Worm (Caenorhabditis elegans): ENCODE results near the gene cnc-4.

cnc-4 gene

DNA sequence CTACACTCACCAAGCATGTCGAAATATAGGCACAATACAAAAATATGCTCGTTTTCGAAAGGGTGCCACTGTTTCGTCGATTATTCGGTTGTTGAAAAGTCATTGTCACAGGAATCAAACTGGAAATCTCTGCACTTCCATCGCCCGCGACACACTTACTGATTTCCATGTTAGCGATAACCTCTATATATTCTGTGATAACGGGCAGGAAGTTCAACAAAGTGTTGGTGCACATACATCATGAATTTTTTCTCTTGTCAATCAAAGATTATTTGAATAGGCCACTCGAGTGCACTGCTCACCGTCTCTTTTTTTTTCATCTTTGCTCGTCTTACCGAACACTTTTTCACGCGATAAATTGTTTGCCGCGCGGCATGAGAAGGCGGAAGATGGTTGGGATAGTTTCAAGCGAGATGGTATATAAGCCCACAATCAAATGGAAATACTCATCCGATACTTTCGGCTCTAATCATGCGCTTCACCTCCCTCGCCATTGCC lies 17.6 kb downstream of the cnc-4 start, which contains the start of the genes fpn-1.2 and pqn-54:
Gene fpn-1.2 (minus strand): TSS at position 157 of the 498 bp plus-strand sequence.
Gene pqn-54 (plus strand): TSS at position 448 of the 498 bp plus-strand sequence.
- no peak for TF ChIP-seq T23F11.4 (GFP tag; optimal IDR thresholded peaks at IDR 0.05)
- TF ChIP-seq hlh-15 (tag; optimal IDR thresholded peaks at IDR 0.05) = no peak
- TF ChIP-seq fkh-6 (tag; optimal IDR thresholded peaks at IDR 0.05) = no peak
- no peak for TF ChIP-seq odd-2 (tag; optimal IDR thresholded peaks at IDR 0.05)
- peak; percentile 27 for TF ChIP-seq elt-2 (tag; optimal IDR thresholded peaks at IDR 0.05)
- TF ChIP-seq ceh-34 (tag; optimal IDR thresholded peaks at IDR 0.05) = no peak

DNA sequence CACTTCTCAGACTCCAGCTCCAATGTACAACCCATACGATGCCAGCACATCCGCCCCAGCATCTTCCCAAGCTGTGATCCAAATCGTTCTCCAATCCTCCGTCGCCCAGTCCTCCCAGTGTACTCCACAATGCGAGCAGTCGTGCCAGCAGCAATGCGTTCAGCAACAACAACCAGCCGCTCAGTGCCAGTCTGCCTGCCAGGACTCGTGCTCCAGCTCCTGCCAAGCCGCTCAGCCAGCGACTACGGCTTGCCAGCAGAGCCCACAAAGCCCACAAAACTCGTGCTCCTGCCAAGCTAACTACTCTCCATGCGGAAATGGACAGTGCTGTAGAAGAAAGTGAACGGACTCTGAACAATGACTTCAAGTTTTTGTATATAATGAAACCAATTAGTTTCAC lies 18.9 kb downstream of the cnc-4 start:
- TF ChIP-seq elt-4 (tag; optimal IDR thresholded peaks at IDR 0.05) = peak; percentile 48
- TF ChIP-seq ceh-31 (tag; optimal IDR thresholded peaks at IDR 0.05) = no peak

ce11 chrV:1466949-1467348 lies 20.0 kb downstream of the cnc-4 start:
- TF ChIP-seq ceh-14 (tag; optimal IDR thresholded peaks at IDR 0.05) (no peak), ceh-48 (tag; optimal IDR thresholded peaks at IDR 0.05) (peak; percentile 66), nhr-232 (tag; optimal IDR thresholded peaks at IDR 0.05) (no peak), ztf-16 (tag; optimal IDR thresholded peaks at IDR 0.05) (no peak), unc-55 (GFP tag; optimal IDR thresholded peaks at IDR 0.05) (peak; percentile 17), hlh-30 (tag; optimal IDR thresholded peaks at IDR 0.05; ENCODE audit: insufficient read depth) (peak; percentile 90)

DNA sequence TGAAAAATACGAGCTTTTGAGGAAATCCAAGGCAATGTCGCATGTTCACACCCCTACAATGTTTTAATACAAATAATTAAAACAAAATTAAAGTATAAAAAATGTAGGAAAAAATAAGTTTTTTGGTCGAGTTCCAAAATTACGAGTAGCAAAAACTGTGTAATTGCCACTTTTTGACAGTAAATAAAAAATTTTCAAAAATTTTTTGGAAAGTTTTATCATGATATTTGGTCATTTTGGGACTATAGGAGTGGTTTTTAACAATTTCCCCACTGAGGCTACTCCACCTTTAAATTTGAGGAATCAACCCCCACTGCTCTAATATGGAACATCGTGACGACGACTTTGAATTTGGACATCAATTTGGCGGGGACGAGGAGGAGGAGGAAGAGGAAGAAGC lies 20.4 kb downstream of the cnc-4 start, which contains the start of gene gid-8:
Gene gid-8 (plus strand): TSS at position 301 of the 400 bp plus-strand sequence.
- TF ChIP-seq odd-2 (tag; optimal IDR thresholded peaks at IDR 0.05) (no peak), Y22D7AL.16 (tag; optimal IDR thresholded peaks at IDR 0.05) (no peak), ceh-22 (tag; optimal IDR thresholded peaks at IDR 0.05) (no peak), elt-4 (tag; optimal IDR thresholded peaks at IDR 0.05) (no peak), ceh-14 (tag; optimal IDR thresholded peaks at IDR 0.05) (no peak), ceh-45 (GFP tag; IDR thresholded peaks at IDR 0.05) (no peak)

DNA sequence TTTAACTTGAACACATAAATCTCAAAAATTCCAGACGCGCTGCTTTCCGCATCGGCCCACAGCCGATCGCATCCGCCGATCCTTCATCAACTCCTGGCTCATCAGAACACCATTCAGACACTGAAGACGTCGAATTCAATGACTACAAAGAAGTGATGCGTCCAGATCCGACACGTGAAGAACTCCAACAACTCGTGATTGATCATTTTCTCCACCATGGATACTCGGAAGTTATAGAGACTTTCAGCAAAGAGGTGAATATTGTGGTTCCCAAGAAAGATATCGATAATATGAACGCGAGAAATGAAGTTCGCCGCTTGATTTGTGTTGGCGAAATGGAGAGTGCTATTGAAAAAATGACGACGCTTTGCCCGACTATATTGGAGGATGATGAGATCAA lies 21.9 kb downstream of the cnc-4 start:
- TF ChIP-seq ceh-24 (tag; optimal IDR thresholded peaks at IDR 0.05) = no peak
- no peak for TF ChIP-seq nhr-232 (tag; optimal IDR thresholded peaks at IDR 0.05)
- TF ChIP-seq pqm-1 (tag; optimal IDR thresholded peaks at IDR 0.05) = no peak

DNA sequence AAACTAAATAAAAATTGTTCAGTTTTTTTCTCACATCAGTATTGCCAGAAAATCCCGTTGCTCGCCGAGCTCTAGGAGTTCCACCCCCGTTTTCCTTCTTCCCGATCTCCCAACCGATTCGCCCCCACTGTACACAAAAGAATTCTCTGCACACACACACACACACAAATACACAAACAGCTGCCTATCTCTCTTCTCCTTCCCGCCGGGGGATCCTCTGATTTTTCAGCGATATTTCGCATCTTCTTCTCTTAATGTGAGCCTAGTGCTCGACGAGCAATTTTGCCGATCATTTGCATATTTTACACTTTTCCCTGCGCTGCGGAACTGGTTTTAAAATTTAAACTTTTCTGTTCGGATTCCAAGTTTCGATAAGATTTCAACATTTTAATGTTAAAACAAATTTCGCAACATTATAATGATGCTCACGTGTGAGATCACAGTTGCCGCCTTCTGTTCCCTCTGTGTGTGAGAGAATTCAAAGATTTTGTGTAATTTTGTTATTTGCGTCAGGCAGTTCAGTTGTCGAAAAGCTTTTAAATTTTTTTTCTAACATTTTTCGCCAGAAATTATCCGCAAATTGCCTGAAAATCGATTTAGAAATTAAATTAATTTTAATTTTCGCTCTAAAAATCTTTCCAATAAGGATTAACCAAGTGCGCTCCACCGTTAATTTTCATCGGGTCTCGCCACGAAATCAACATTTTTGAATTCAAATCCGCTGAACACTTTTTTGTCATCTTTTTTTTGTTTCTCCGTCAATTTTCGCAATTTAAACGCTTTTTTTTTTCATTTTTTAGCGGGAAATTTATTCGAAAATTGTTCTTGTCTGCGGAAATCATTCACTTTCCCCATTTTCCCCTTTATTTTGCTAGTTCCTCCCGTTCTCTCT lies 24.3 kb downstream of the cnc-4 start:
- TF ChIP-seq zip-5 (tag; optimal IDR thresholded peaks at IDR 0.05) (no peak), unc-42 (tag; optimal IDR thresholded peaks at IDR 0.05) (peak; percentile 64), elt-4 (tag; optimal IDR thresholded peaks at IDR 0.05) (no peak), sox-4 (tag; optimal IDR thresholded peaks at IDR 0.05) (no peak), eyg-1 (tag; optimal IDR thresholded peaks at IDR 0.05) (no peak), che-1 (tag; optimal IDR thresholded peaks at IDR 0.05) (no peak), ceh-48 (tag; optimal IDR thresholded peaks at IDR 0.05) (no peak), ceh-34 (tag; optimal IDR thresholded peaks at IDR 0.05) (no peak), ttx-3 (tag; optimal IDR thresholded peaks at IDR 0.05) (no peak), pat-9 (tag; optimal IDR thresholded peaks at IDR 0.05) (peak; percentile 23), hlh-15 (tag; optimal IDR thresholded peaks at IDR 0.05) (no peak), ceh-19 (GFP tag; optimal IDR thresholded peaks at IDR 0.05) (no peak), unc-55 (GFP tag; optimal IDR thresholded peaks at IDR 0.05) (no peak), tbx-2 (tag; optimal IDR thresholded peaks at IDR 0.05) (peak; percentile 20), syd-9 (tag; optimal IDR thresholded peaks at IDR 0.05) (peak; percentile 5), ceh-24 (tag; optimal IDR thresholded peaks at IDR 0.05) (no peak), pha-2 (tag; optimal IDR thresholded peaks at IDR 0.05) (no peak), K09A11.1 (tag; optimal IDR thresholded peaks at IDR 0.05; ENCODE audit: insufficient read depth) (no peak), elt-2 (tag; optimal IDR thresholded peaks at IDR 0.05) (no peak), ceh-30 (tag; optimal IDR thresholded peaks at IDR 0.05) (no peak), dve-1 (tag; optimal IDR thresholded peaks at IDR 0.05) (no peak), ceh-18 (tag; optimal IDR thresholded peaks at IDR 0.05) (peak; percentile 83), madf-2 (tag; optimal IDR thresholded peaks at IDR 0.05) (no peak), rnt-1 (tag; optimal IDR thresholded peaks at IDR 0.05) (peak; percentile 18)
